Fruit fly (Drosophila melanogaster): Measurements from ENCODE around the gene PRY.

DNA sequence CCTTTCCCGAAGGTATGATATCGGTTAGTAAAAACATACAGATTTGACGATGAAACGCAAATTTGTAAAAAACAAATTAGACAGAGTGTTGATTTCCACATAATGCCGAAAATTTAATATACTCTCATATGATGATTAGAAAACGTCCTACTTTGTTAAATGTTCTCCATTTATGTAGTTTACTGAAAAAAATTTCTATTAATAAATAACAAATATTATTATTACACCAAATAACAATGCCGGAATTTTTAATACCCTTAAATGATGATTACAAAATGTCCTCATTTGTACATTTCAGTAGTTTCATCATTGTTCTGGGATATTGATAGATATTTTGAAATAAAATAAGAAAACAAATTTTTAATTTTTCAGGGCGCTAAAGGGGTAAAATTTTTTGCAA lies at the start of gene PRY:
- no peak for TF ChIP-seq h (optimal IDR thresholded peaks at IDR 0.05)
- TF ChIP-seq ttk (optimal IDR thresholded peaks at IDR 0.05), result no peak
- no peak for TF ChIP-seq psq (optimal IDR thresholded peaks at IDR 0.05)
- no peak for TF ChIP-seq insv (optimal IDR thresholded peaks at IDR 0.05)
- no peak for TF ChIP-seq Myc (optimal IDR thresholded peaks at IDR 0.05)

Data from Kc167 (cell line).